Worm (Caenorhabditis elegans): Measurements from ENCODE around the gene msp-79.
A peak's percentile ranks its signal among the peaks of the same experiment; 100 is the strongest.

- TF ChIP-seq pha-2 (tag; optimal IDR thresholded peaks at IDR 0.05) (no peak), pqm-1 (tag; optimal IDR thresholded peaks at IDR 0.05) (no peak), ceh-22 (tag; optimal IDR thresholded peaks at IDR 0.05) (no peak), ama-1 (optimal IDR thresholded peaks at IDR 0.05) (no peak), ceh-18 (tag; optimal IDR thresholded peaks at IDR 0.05) (no peak), ceh-30 (tag; optimal IDR thresholded peaks at IDR 0.05) (no peak), K02D7.2 (tag; optimal IDR thresholded peaks at IDR 0.05) (no peak), ceh-19 (GFP tag; optimal IDR thresholded peaks at IDR 0.05) (no peak), nhr-11 (tag; optimal IDR thresholded peaks at IDR 0.05) (no peak), nfya-1 (tag; optimal IDR thresholded peaks at IDR 0.05) (peak; percentile 20)
Observed at ce11 chrIV:9777535-9777934, 10.6 kb upstream of the msp-79 start, which contains the start of gene sna-2.
